Worm (Caenorhabditis elegans): ENCODE measurements around the gene F47G9.6.

ce11 chrV:11320860-11321259, 8.3 kb upstream of the F47G9.6 start:
- TF ChIP-seq ama-1 (optimal IDR thresholded peaks at IDR 0.05) (no peak), elt-2 (tag; optimal IDR thresholded peaks at IDR 0.05) (no peak), elt-4 (tag; optimal IDR thresholded peaks at IDR 0.05) (no peak)

All from whole organism, late embryonic.